Fruit fly (Drosophila melanogaster): ENCODE measurements around the gene oc.

oc gene

DNA sequence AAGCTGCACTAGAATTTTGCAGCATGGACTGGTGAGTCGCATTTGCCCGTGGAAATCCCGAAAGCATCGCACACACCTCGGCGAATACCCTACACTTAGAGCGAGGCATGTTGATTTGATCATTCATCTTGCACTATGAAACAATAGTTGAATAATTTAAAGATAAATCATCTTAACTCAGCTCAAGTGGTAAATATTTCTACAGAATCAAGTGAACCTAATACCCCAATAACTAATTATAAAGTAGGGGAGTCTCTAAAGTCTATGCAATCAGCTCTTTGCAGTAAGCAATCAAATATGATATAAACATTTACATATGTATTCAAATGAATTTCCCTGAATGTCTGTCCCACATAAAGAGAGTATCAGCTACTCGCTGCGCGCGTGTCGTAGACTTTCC is 27.0 kb upstream of the oc start (continued):
- TF ChIP-seq Trl (optimal IDR thresholded peaks at IDR 0.05) (no peak), Trl (GFP tag; optimal IDR thresholded peaks at IDR 0.05) (peak; percentile 81), CG17385 (GFP tag; optimal IDR thresholded peaks at IDR 0.05) (no peak)

DNA sequence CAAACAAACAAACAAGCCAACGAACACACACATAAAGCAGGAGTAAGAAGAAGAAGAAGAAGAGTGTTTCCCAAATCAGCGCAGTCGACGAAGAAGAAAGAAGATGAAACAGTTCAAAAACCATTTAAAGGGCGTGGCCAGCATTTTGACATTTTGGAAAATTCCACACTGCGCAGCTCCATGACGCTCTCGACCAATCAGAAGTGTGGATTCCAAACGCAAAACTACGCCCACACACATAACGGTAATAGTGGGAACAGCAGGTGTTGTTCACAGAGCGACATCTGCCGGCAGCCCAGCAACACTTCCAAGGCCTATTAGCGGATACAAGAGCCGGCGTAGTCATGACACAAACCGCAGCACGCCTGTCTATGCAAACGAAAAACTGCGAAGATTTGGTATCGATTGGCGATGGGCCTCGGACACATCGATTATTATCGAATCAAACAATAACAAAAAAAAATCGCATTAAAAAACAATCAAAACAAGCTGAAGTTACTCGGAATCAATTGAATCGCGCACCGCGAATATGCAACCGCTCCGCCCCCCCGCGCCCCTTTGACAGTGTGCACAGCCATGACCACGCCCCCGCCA is 26.2 kb upstream of the oc start, which contains the start of gene Rubicon:
Gene Rubicon, plus strand, starts transcription at position 433 of the 594 bp plus-strand sequence.
- no peak for TF ChIP-seq dati (GFP tag; IDR thresholded peaks at IDR 0.05)
- TF ChIP-seq CG1529 (GFP tag; optimal IDR thresholded peaks at IDR 0.05), result no peak
- peak; percentile 61 for TF ChIP-seq CG7987 (GFP tag; optimal IDR thresholded peaks at IDR 0.05)
- TF ChIP-seq CG6272 (GFP tag; IDR thresholded peaks at IDR 0.05), result 0 out of 2 replicates have a peak, but pooled peaks have one; percentile 27
- TF ChIP-seq Doc3 (GFP tag; IDR thresholded peaks at IDR 0.05; ENCODE audit: partially characterized antibody), result peak; percentile 79
- no peak; the same call in 2 of the 3 replicates for TF ChIP-seq so (GFP tag; IDR thresholded peaks at IDR 0.05)
- TF ChIP-seq CG30020 (tag; optimal IDR thresholded peaks at IDR 0.05), result no peak
- peak; percentile 16 for TF ChIP-seq pum (GFP tag; optimal IDR thresholded peaks at IDR 0.05)
- TF ChIP-seq bcd (GFP tag; optimal IDR thresholded peaks at IDR 0.05), result peak; percentile 32
- TF ChIP-seq Atf3 (GFP tag; optimal IDR thresholded peaks at IDR 0.05), result peak; percentile 15
- peak; percentile 77 for TF ChIP-seq dm (GFP tag; optimal IDR thresholded peaks at IDR 0.05)
- TF ChIP-seq B-H1 (GFP tag; IDR thresholded peaks at IDR 0.05), result no peak; the same call in 2 of the 3 replicates
- TF ChIP-seq schlank (tag; optimal IDR thresholded peaks at IDR 0.05), result no peak
- TF ChIP-seq Hr78 (GFP tag; optimal IDR thresholded peaks at IDR 0.05), result no peak
- peak; percentile 37 for TF ChIP-seq CG8089 (GFP tag; optimal IDR thresholded peaks at IDR 0.05)
- TF ChIP-seq CG8924 (tag; optimal IDR thresholded peaks at IDR 0.05), result peak; percentile 45
- TF ChIP-seq Blimp-1 (GFP tag; optimal IDR thresholded peaks at IDR 0.05), result peak; percentile 23
- TF ChIP-seq gsb-n (tag; optimal IDR thresholded peaks at IDR 0.05), result peak; percentile 36
- TF ChIP-seq vfl (GFP tag; optimal IDR thresholded peaks at IDR 0.05), result no peak
- peak; percentile 33 to 82 for TF ChIP-seq bsh (GFP tag; optimal IDR thresholded peaks at IDR 0.05)
- peak; percentile 5 for TF ChIP-seq CG6683 (GFP tag; optimal IDR thresholded peaks at IDR 0.05)
- no peak for TF ChIP-seq peb (GFP tag; IDR thresholded peaks at IDR 0.05)
- TF ChIP-seq E2f1 (GFP tag; IDR thresholded peaks at IDR 0.05), result peak; percentile 27; the same call in 1 of the 2 replicates
- TF ChIP-seq al (GFP tag; IDR thresholded peaks at IDR 0.05), result no peak
- no peak for TF ChIP-seq ham (GFP tag; IDR thresholded peaks at IDR 0.05)
- no peak for TF ChIP-seq Gug (GFP tag; IDR thresholded peaks at IDR 0.05)
- TF ChIP-seq gcm (GFP tag; optimal IDR thresholded peaks at IDR 0.05), result peak; percentile 8
- TF ChIP-seq pzg (GFP tag; optimal IDR thresholded peaks at IDR 0.05), result peak; percentile 95
- no peak for TF ChIP-seq tup (GFP tag; optimal IDR thresholded peaks at IDR 0.05)
- no peak for TF ChIP-seq CG7556 (GFP tag; optimal IDR thresholded peaks at IDR 0.05)
- TF ChIP-seq CG7745 (tag; optimal IDR thresholded peaks at IDR 0.05), result no peak
- TF ChIP-seq dimm (GFP tag; IDR thresholded peaks at IDR 0.05), result no peak
- no peak for TF ChIP-seq fd64A (GFP tag; optimal IDR thresholded peaks at IDR 0.05)
- no peak for TF ChIP-seq Gsc (GFP tag; IDR thresholded peaks at IDR 0.05)
- no peak for TF ChIP-seq pnt (GFP tag; optimal IDR thresholded peaks at IDR 0.05)
- peak; percentile 20 for TF ChIP-seq PHDP (tag; optimal IDR thresholded peaks at IDR 0.05)
- TF ChIP-seq CG11696 (GFP tag; IDR thresholded peaks at IDR 0.05), result no peak
- TF ChIP-seq CG3995 (GFP tag; optimal IDR thresholded peaks at IDR 0.05), result peak; percentile 10
- TF ChIP-seq Vsx1 (GFP tag; optimal IDR thresholded peaks at IDR 0.05), result no peak
- peak; percentile 45 for TF ChIP-seq CG6765 (GFP tag; optimal IDR thresholded peaks at IDR 0.05)
- no peak for TF ChIP-seq btn (GFP tag; optimal IDR thresholded peaks at IDR 0.05)
- peak; percentile 96 for TF ChIP-seq CG8290 (GFP tag; optimal IDR thresholded peaks at IDR 0.05)
- peak; percentile 72 to 97 for TF ChIP-seq CG8290 (tag; optimal IDR thresholded peaks at IDR 0.05)
- no peak for TF ChIP-seq CG30431 (GFP tag; optimal IDR thresholded peaks at IDR 0.05)
- TF ChIP-seq Nf-YC (tag; optimal IDR thresholded peaks at IDR 0.05), result peak; percentile 96
- peak; percentile 95 for TF ChIP-seq Bgb (GFP tag; IDR thresholded peaks at IDR 0.05; ENCODE audit: partially characterized antibody)
